Fruit fly (Drosophila melanogaster) whole organism, embryonic: ENCODE measurements around the gene ova.

ENCODE experiments used
- Awh ChIP-seq: fragments of 200-800 bp; sonication (Bioruptor generic); IDR thresholded peaks from 2 replicates; pipeline ENCODE4, ENCODE4 v1.3.6; 2022; ENCODE audit warnings: missing biosample characterization, missing genetic modification characterization
- BtbVII ChIP-seq: fragments of 200-800 bp; sonication (Bioruptor generic); optimal IDR thresholded peaks from 3 replicates; lab custom pipeline; 2017; ENCODE audit warnings: missing biosample characterization, mild to moderate bottlenecking, missing genetic modification characterization
- CG10565 ChIP-seq: fragments of 200-800 bp; sonication (Bioruptor generic); optimal IDR thresholded peaks from 3 replicates; lab custom pipeline; 2016; ENCODE audit warnings: missing biosample characterization, mild to moderate bottlenecking, missing genetic modification characterization
- CG12391 ChIP-seq: fragments of 200-800 bp; sonication (Bioruptor generic); optimal IDR thresholded peaks from 3 replicates; lab custom pipeline; 2018; ENCODE audit warnings: missing biosample characterization, mild to moderate bottlenecking, missing genetic modification characterization, moderate library complexity
- CG14667 ChIP-seq: fragments of 200-800 bp; sonication (Bioruptor generic); IDR thresholded peaks from 2 replicates; pipeline ENCODE4 v1.3.6; 2022; ENCODE audit warnings: missing biosample characterization, missing genetic modification characterization
- CG14965 ChIP-seq: fragments of 200-800 bp; sonication (Bioruptor generic); optimal IDR thresholded peaks from 2 replicates; lab custom pipeline; 2016; ENCODE audit warnings: missing biosample characterization, missing genetic modification characterization, borderline replicate concordance
- CG3281 ChIP-seq: fragments of 200-800 bp; sonication (Bioruptor generic); optimal IDR thresholded peaks from 3 replicates; lab custom pipeline; 2017; ENCODE audit warnings: missing biosample characterization, mild to moderate bottlenecking, missing genetic modification characterization
- CG5245 ChIP-seq: fragments of 200-800 bp; sonication (Bioruptor generic); optimal IDR thresholded peaks from 3 replicates; lab custom pipeline; 2016; ENCODE audit warnings: missing biosample characterization, missing genetic modification characterization
- CG6175 ChIP-seq: fragments of 200-800 bp; sonication (Bioruptor generic); IDR thresholded peaks from 3 replicates; pipeline ENCODE4 v1.3.6; 2022; ENCODE audit warnings: missing biosample characterization, missing genetic modification characterization
- CG6765 ChIP-seq: fragments of 200-800 bp; sonication (Bioruptor generic); optimal IDR thresholded peaks from 3 replicates; lab custom pipeline; 2017; ENCODE audit warnings: missing biosample characterization, mild to moderate bottlenecking, missing genetic modification characterization
- CG6791 ChIP-seq: fragments of 200-800 bp; sonication (Bioruptor generic); IDR thresholded peaks from 3 replicates; pipeline ENCODE4 v1.3.6; 2022; ENCODE audit warnings: missing biosample characterization, missing genetic modification characterization; ENCODE audit not compliant: partially characterized antibody
- CG8281 ChIP-seq: fragments of 200-800 bp; sonication (Bioruptor generic); optimal IDR thresholded peaks from 2 replicates; lab custom pipeline; 2018; ENCODE audit warnings: missing biosample characterization, mild to moderate bottlenecking, missing genetic modification characterization, moderate library complexity
- CG8359 ChIP-seq: fragments of 200-800 bp; sonication (Bioruptor generic); optimal IDR thresholded peaks from 2 replicates; lab custom pipeline; 2017; ENCODE audit warnings: missing biosample characterization, mild to moderate bottlenecking, missing genetic modification characterization, borderline replicate concordance
- CG8388 ChIP-seq: fragments of 200-800 bp; sonication (Bioruptor generic); optimal IDR thresholded peaks from 2 replicates; lab custom pipeline; 2019; ENCODE audit warnings: missing biosample characterization, mild to moderate bottlenecking, missing genetic modification characterization, moderate library complexity
- CG8765 ChIP-seq: fragments of 200-800 bp; sonication (Bioruptor generic); IDR thresholded peaks from 2 replicates; pipeline ENCODE4 v1.3.6; 2022; ENCODE audit warnings: missing biosample characterization, missing genetic modification characterization
- CG8944 ChIP-seq: fragments of 200-800 bp; sonication (Bioruptor generic); optimal IDR thresholded peaks from 3 replicates; lab custom pipeline; 2016; ENCODE audit warnings: missing biosample characterization, missing genetic modification characterization
- CrebB ChIP-seq: fragments of 200-800 bp; sonication (Bioruptor generic); optimal IDR thresholded peaks from 3 replicates; lab custom pipeline; 2018; ENCODE audit warnings: missing biosample characterization, mild to moderate bottlenecking, missing genetic modification characterization
- Dp ChIP-seq: fragments of 200-800 bp; sonication (Bioruptor generic); optimal IDR thresholded peaks from 2 replicates; lab custom pipeline; 2018; ENCODE audit warnings: missing biosample characterization, mild to moderate bottlenecking, missing genetic modification characterization, moderate library complexity
- HLH4C ChIP-seq: fragments of 200-800 bp; sonication (Bioruptor generic); IDR thresholded peaks from 3 replicates; pipeline ENCODE4 v1.3.6; 2022; ENCODE audit warnings: missing biosample characterization, missing genetic modification characterization; ENCODE audit not compliant: partially characterized antibody
- Hr39 ChIP-seq: fragments of >200 bp; optimal IDR thresholded peaks from 2 replicates; lab custom pipeline; 2017
- Hsf ChIP-seq: fragments of 200-800 bp; sonication (Bioruptor generic); optimal IDR thresholded peaks from 3 replicates; lab custom pipeline; 2016; ENCODE audit warnings: missing biosample characterization, missing genetic modification characterization
- Jarid2 ChIP-seq: fragments of 200-800 bp; sonication (Bioruptor generic); optimal IDR thresholded peaks from 3 replicates; lab custom pipeline; 2017; ENCODE audit warnings: mild to moderate bottlenecking, missing biosample characterization, missing genetic modification reagents, missing genetic modification characterization
- Mrtf ChIP-seq: fragments of 200-800 bp; sonication (Bioruptor generic); IDR thresholded peaks from 3 replicates; pipeline ENCODE4 v1.3.6; 2022; ENCODE audit warnings: missing biosample characterization, missing genetic modification characterization
- NfI ChIP-seq: fragments of 200-800 bp; sonication (Bioruptor generic); optimal IDR thresholded peaks from 3 replicates; lab custom pipeline; 2018; ENCODE audit warnings: missing biosample characterization, mild to moderate bottlenecking, missing genetic modification characterization, moderate library complexity
- Oaz ChIP-seq: fragments of 200-800 bp; sonication (Bioruptor generic); IDR thresholded peaks from 2 replicates; pipeline ENCODE4 v1.3.6; 2022; ENCODE audit warnings: missing biosample characterization, missing genetic modification characterization
- Oli ChIP-seq: fragments of 200-800 bp; sonication (Bioruptor generic); optimal IDR thresholded peaks from 2 replicates; lab custom pipeline; 2018; ENCODE audit warnings: missing biosample characterization, mild to moderate bottlenecking, missing genetic modification characterization, moderate library complexity
- PHDP ChIP-seq: fragments of 200-800 bp; sonication (Bioruptor generic); optimal IDR thresholded peaks from 3 replicates; lab custom pipeline; 2018; ENCODE audit warnings: missing biosample characterization, mild to moderate bottlenecking, missing genetic modification characterization, moderate library complexity
- Sox100B ChIP-seq: fragments of 200-800 bp; sonication (Bioruptor generic); optimal IDR thresholded peaks from 3 replicates; lab custom pipeline; 2018; ENCODE audit warnings: missing biosample characterization, mild to moderate bottlenecking, missing genetic modification characterization
- Stat92E ChIP-seq, 3 experiments: fragments of >200 bp in 2 of 3; fragments of 200-800 bp in 1 of 3; sonication (Bioruptor generic) in 1 of 3; optimal IDR thresholded peaks; 2 replicates each; lab custom pipeline; 2017 to 2019; ENCODE audit warnings: missing biosample characterization in 3 of 3, missing genetic modification characterization in 3 of 3, mild to moderate bottlenecking in 1 of 3, moderate library complexity in 1 of 3
- TFAM ChIP-seq: fragments of 200-800 bp; sonication (Bioruptor generic); optimal IDR thresholded peaks from 2 replicates; lab custom pipeline; 2017; ENCODE audit warnings: missing biosample characterization, missing genetic modification characterization, inconsistent platforms
- Xrp1 ChIP-seq: fragments of 200-800 bp; sonication (Bioruptor generic); IDR thresholded peaks from 2 replicates; pipeline ENCODE4 v1.3.6; 2022; ENCODE audit warnings: missing biosample characterization, missing genetic modification characterization
- abd-A ChIP-seq: fragments of 200-800 bp; sonication (Bioruptor generic); optimal IDR thresholded peaks from 3 replicates; lab custom pipeline; 2019; ENCODE audit warnings: missing biosample characterization, mild to moderate bottlenecking, missing genetic modification characterization, moderate library complexity
- bbx ChIP-seq: fragments of 200-800 bp; sonication (Bioruptor generic); IDR thresholded peaks from 2 replicates; pipeline ENCODE4 v1.3.6; 2022; ENCODE audit warnings: missing biosample characterization, missing genetic modification characterization; ENCODE audit not compliant: partially characterized antibody
- br ChIP-seq: fragments of >200 bp; optimal IDR thresholded peaks from 2 replicates; lab custom pipeline; 2017
- corto ChIP-seq: fragments of 200-800 bp; sonication (Bioruptor generic); optimal IDR thresholded peaks from 2 replicates; lab custom pipeline; 2016; ENCODE audit warnings: missing biosample characterization, mild to moderate bottlenecking, missing genetic modification characterization, moderate library complexity
- cwo ChIP-seq: fragments of 200-800 bp; sonication (Bioruptor generic); optimal IDR thresholded peaks from 3 replicates; lab custom pipeline; 2017; ENCODE audit warnings: missing biosample characterization, missing genetic modification characterization, mild to moderate bottlenecking, moderate library complexity, missing genetic modification reagents
- kah ChIP-seq: fragments of 200-800 bp; sonication (Bioruptor generic); optimal IDR thresholded peaks from 2 replicates; lab custom pipeline; 2018; ENCODE audit warnings: missing biosample characterization, mild to moderate bottlenecking, missing genetic modification characterization
- nerfin-2 ChIP-seq: fragments of 200-800 bp; sonication (Bioruptor generic); IDR thresholded peaks from 2 replicates; pipeline ENCODE4 v1.3.6; 2022; ENCODE audit warnings: missing biosample characterization, missing genetic modification characterization; ENCODE audit not compliant: partially characterized antibody
- onecut ChIP-seq: fragments of 200-800 bp; sonication (Bioruptor generic); IDR thresholded peaks from 2 replicates; pipeline ENCODE4 v1.3.6; 2022; ENCODE audit warnings: missing biosample characterization, missing genetic modification characterization
- pfk ChIP-seq: fragments of 200-800 bp; sonication (Bioruptor generic); optimal IDR thresholded peaks from 2 replicates; lab custom pipeline; 2018; ENCODE audit warnings: missing biosample characterization, mild to moderate bottlenecking, missing genetic modification characterization, moderate library complexity
- pros ChIP-seq: fragments of 200-800 bp; sonication (Bioruptor generic); optimal IDR thresholded peaks from 3 replicates; lab custom pipeline; 2019; ENCODE audit warnings: missing biosample characterization, mild to moderate bottlenecking, missing genetic modification characterization, moderate library complexity
- psq ChIP-seq: fragments of 200-800 bp; sonication (Bioruptor generic); optimal IDR thresholded peaks from 2 replicates; lab custom pipeline; 2017; ENCODE audit warnings: missing biosample characterization, missing genetic modification characterization
- pzg ChIP-seq: fragments of 200-800 bp; sonication (Bioruptor generic); optimal IDR thresholded peaks from 3 replicates; lab custom pipeline; 2018; ENCODE audit warnings: missing biosample characterization, mild to moderate bottlenecking, missing genetic modification characterization, moderate library complexity
- ranshi ChIP-seq: fragments of 200-800 bp; sonication (Bioruptor generic); IDR thresholded peaks from 2 replicates; pipeline ENCODE4 v1.3.6; 2022; ENCODE audit warnings: missing biosample characterization, missing genetic modification characterization
- stc ChIP-seq: fragments of 200-800 bp; sonication (Bioruptor generic); IDR thresholded peaks from 2 replicates; pipeline ENCODE4 v1.3.6; 2022; ENCODE audit warnings: missing biosample characterization, missing genetic modification characterization
- twi ChIP-seq: fragments of 200-800 bp; optimal IDR thresholded peaks from 2 replicates; lab custom pipeline; 2019; ENCODE audit warnings: missing biosample characterization, mild to moderate bottlenecking, missing genetic modification characterization, moderate library complexity
- vfl ChIP-seq: fragments of 200-800 bp; sonication (Bioruptor generic); optimal IDR thresholded peaks from 2 replicates; lab custom pipeline; 2016; ENCODE audit warnings: missing biosample characterization, missing genetic modification characterization
- zen ChIP-seq: fragments of 200-800 bp; sonication (Bioruptor generic); optimal IDR thresholded peaks from 3 replicates; lab custom pipeline; 2018; ENCODE audit warnings: missing biosample characterization, mild to moderate bottlenecking, missing genetic modification characterization, moderate library complexity
- zfh1 ChIP-seq: fragments of 200-800 bp; sonication (Bioruptor generic); IDR thresholded peaks from 3 replicates; pipeline ENCODE4 v1.3.6; 2022; ENCODE audit warnings: missing biosample characterization, missing genetic modification characterization

Gene ova

DNA sequence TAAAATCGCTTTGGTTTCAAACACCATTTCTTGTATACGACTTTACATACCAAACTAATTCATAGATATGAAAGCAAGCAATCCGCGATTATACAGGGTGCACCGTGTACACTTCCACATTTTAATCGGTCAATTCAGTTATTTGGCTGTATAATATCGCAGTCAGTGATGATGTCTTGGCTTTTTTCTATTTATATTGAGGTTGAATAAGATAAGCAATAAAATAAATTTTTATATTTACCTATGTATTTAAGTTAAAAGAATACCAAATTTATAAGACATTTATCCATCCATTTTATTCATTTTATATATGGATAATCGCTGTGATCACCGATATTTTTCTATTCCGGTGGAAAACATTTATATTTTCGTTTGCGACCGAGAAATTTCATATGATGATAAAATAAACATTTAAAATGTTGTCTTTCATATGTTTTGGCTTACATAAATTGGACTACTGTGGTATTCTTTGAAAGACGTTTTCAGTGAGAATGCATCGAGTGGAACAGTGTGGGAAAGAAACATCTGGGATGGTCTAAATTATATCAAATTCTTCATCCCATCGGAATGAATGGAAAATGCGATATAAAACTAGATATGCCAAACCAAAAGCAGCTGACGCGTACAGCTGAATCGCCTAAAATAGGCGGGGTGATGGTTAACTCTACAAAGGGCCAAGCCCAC is 4.6 kb downstream of the ova start, which contains the start of gene CG5708 (continued):
- TF ChIP-seq Xrp1 (GFP tag; lab: Robert Waterston, UW) (no peak), CG8765 (GFP tag; lab: Robert Waterston, UW) (no peak), Oaz (no peak), pfk (GFP tag; lab: Kevin White, UChicago) (peak; percentile 86), zfh1 (no peak), Awh (GFP tag; lab: Robert Waterston, UW) (no peak), CrebB (tag; lab: Kevin White, UChicago) (no peak), psq (no peak), abd-A (tag; lab: Kevin White, UChicago) (no peak), zen (tag; lab: Kevin White, UChicago) (no peak), Jarid2 (GFP tag; lab: Kevin White, UChicago) (no peak), pros (GFP tag; lab: Kevin White, UChicago) (no peak), kah (no peak), TFAM (no peak), NfI (peak; percentile 33), vfl (GFP tag; lab: Kevin White, UChicago) (no peak), CG10565 (GFP tag; lab: Kevin White, UChicago) (no peak), Mrtf (GFP tag; lab: Robert Waterston, UW) (no peak), onecut (GFP tag; lab: Robert Waterston, UW) (no peak; the same call in 1 of the 2 replicates), Oli (tag; lab: Kevin White, UChicago) (no peak), br (lab: Kevin White, UChicago) (no peak), stc (GFP tag; lab: Robert Waterston, UW) (no peak), CG6791 (GFP tag; lab: Robert Waterston, UW) (peak; percentile 32; the same call in 1 of the 3 replicates), CG12391 (tag; lab: Kevin White, UChicago) (peak; percentile 34), CG8388 (GFP tag; lab: Kevin White, UChicago) (no peak), CG14667 (GFP tag; lab: Robert Waterston, UW) (no peak), Hsf (GFP tag; lab: Kevin White, UChicago) (peak; percentile 1), Stat92E (GFP tag; optimal IDR thresholded peaks at IDR 0.05; lab: Kevin White, UChicago) (peak in 1 of 3 experiments; percentile 17), ranshi (GFP tag; lab: Robert Waterston, UW) (no peak), nerfin-2 (no peak), CG3281 (no peak), CG14965 (GFP tag; lab: Kevin White, UChicago) (no peak), CG8281 (tag; lab: Kevin White, UChicago) (no peak), CG6175 (GFP tag; lab: Robert Waterston, UW) (no peak), Hr39 (lab: Kevin White, UChicago) (no peak), CG5245 (no peak), HLH4C (GFP tag; lab: Robert Waterston, UW) (no peak), Sox100B (GFP tag; lab: Kevin White, UChicago) (peak; percentile 24), bbx (no peak), CG8359 (GFP tag; lab: Kevin White, UChicago) (no peak), corto (no peak), BtbVII (GFP tag; lab: Kevin White, UChicago) (no peak), CG8944 (GFP tag; lab: Kevin White, UChicago) (no peak), CG6765 (GFP tag; lab: Kevin White, UChicago) (no peak), pzg (peak; percentile 58), PHDP (tag; lab: Kevin White, UChicago) (no peak), Dp (no peak), cwo (GFP tag; lab: Kevin White, UChicago) (no peak), twi (tag; lab: Kevin White, UChicago) (no peak)
